Fruit fly (Drosophila melanogaster): ENCODE measurements around the gene CG17270.

DNA sequence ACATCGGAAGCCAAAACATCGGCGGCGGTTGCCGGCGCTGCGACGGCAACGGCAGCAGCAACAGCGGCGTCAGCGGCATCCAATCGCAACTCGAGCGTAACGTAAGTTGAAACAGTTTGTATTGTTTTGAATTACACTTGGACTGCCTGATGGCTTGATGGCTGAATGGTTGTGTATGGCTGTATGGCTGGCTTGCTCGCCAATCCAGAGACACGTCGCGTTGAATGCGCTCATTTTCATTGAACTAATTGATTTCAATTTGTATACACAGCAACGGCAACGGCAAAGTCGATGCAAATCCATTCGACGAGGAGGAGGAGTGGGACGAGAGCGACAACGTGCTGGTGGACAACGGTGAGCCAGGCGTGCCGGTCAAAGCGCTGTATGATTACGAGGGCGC lies 20.1 kb upstream of the CG17270 start:
- TF ChIP-seq svp (GFP tag) (no peak), cyc (GFP tag; optimal IDR thresholded peaks at IDR 0.05) (no peak), Met (GFP tag; optimal IDR thresholded peaks at IDR 0.05) (no peak), CG9139 (GFP tag; optimal IDR thresholded peaks at IDR 0.05) (no peak), CG6276 (GFP tag; optimal IDR thresholded peaks at IDR 0.05) (no peak), Hr38 (GFP tag; optimal IDR thresholded peaks at IDR 0.05) (no peak), CG6854 (GFP tag; optimal IDR thresholded peaks at IDR 0.05) (no peak), CG7368 (GFP tag; optimal IDR thresholded peaks at IDR 0.05) (no peak), fd85E (GFP tag; optimal IDR thresholded peaks at IDR 0.05) (no peak), CG10631 (GFP tag; optimal IDR thresholded peaks at IDR 0.05) (no peak), esn (GFP tag; optimal IDR thresholded peaks at IDR 0.05) (no peak)
